Worm (Caenorhabditis elegans) whole organism, L4/young adult: ENCODE data around the gene trmt-10C.2.

Source experiments
- W03F9.2 ChIP-seq: fragments of 150-350 bp; optimal IDR thresholded peaks from 2 replicates; lab custom pipeline; 2014; ENCODE audit warnings: missing biosample characterization, missing genetic modification characterization
- dao-5 ChIP-seq: sonication (generic microtip); optimal IDR thresholded peaks from 2 replicates; lab custom pipeline; 2016; ENCODE audit warnings: missing genotype, missing genetic modification characterization, moderate library complexity, missing compliant biosample characterization
- him-1 ChIP-seq: sonication (generic microtip); optimal IDR thresholded peaks from 2 replicates; lab custom pipeline; 2016; ENCODE audit warnings: missing genotype, missing genetic modification reagents, missing genetic modification characterization, missing compliant biosample characterization

DNA sequence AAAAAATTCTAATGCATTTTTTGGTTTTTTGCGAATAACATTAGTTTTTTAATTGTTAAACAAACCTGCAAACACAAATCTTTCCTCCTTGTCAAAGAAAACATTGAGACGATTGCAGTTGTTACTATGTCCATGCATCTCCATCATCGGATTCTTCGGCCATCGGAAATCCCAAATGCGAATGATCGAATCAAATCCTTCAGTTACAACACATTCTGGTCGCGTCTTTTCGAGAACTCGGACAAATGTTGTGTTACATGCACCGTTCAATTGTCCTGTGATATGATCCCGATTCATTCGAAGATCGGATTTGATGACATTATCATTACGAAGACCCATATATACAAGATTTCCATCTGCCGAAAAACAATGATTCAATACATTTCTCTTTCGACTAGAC is 45.8 kb upstream of the trmt-10C.2 start:
- TF ChIP-seq him-1 (tag; lab: Kevin White, UChicago): no peak
- TF ChIP-seq W03F9.2 (tag; lab: Kevin White, UChicago): no peak
- no peak for TF ChIP-seq dao-5 (tag; lab: Kevin White, UChicago)
